Worm (Caenorhabditis elegans): ENCODE measurements around the gene srsx-8.
"Not testable (repeated sequence)": the region's sequence is repeated elsewhere in the genome, so short reads cannot be mapped to it uniquely, and the experiment has no call there.

The srsx-8 gene

ce11 chrV:1561169-1561568 lies 8.3 kb upstream of the srsx-8 start:
- TF ChIP-seq ZK337.2 (GFP tag; IDR thresholded peaks at IDR 0.05) = peak; percentile 57; the same call in 1 of the 2 replicates
- peak; percentile 85; the same call in 1 of the 2 replicates for TF ChIP-seq snpc-1.2 (GFP tag; IDR thresholded peaks at IDR 0.05)
- TF ChIP-seq dmd-8 (GFP tag; IDR thresholded peaks at IDR 0.05) = peak; percentile 99
- peak; percentile 92 for TF ChIP-seq vab-7 (GFP tag; IDR thresholded peaks at IDR 0.05)
- peak; percentile 77; the same call in 1 of the 2 replicates for TF ChIP-seq zip-11 (GFP tag; IDR thresholded peaks at IDR 0.05)
- peak; percentile 82 for TF ChIP-seq mxl-2 (GFP tag; conservative IDR thresholded peaks at IDR 0.05)
- peak; percentile 70 for TF ChIP-seq hmg-1.1 (GFP tag; IDR thresholded peaks at IDR 0.05)
- TF ChIP-seq Y75B8A.6 (GFP tag; IDR thresholded peaks at IDR 0.05) = peak; percentile 67; the same call in 1 of the 2 replicates
- peak; percentile 98 for TF ChIP-seq F26F4.8 (GFP tag; conservative IDR thresholded peaks at IDR 0.05)
- peak; percentile 32; the same call in 1 of the 2 replicates for TF ChIP-seq mdt-29 (GFP tag; IDR thresholded peaks at IDR 0.05)
- TF ChIP-seq F44E2.7 (GFP tag; IDR thresholded peaks at IDR 0.05) = peak; percentile 93; the same call in 1 of the 2 replicates
- TF ChIP-seq madf-5 (GFP tag; IDR thresholded peaks at IDR 0.05) = peak; percentile 22 to 77; a peak in 2 of 4 replicates
- TF ChIP-seq saeg-2 (GFP tag; IDR thresholded peaks at IDR 0.05) = peak; percentile 65; the same call in 1 of the 2 replicates
- peak; percentile 77 for TF ChIP-seq tra-1 (GFP tag; IDR thresholded peaks at IDR 0.05)
- peak; percentile 95 for TF ChIP-seq pha-4 (GFP tag; IDR thresholded peaks at IDR 0.05)
- TF ChIP-seq pha-4 (tag; optimal IDR thresholded peaks at IDR 0.05) = not testable (repeated sequence)
- peak; percentile 75 for TF ChIP-seq nhr-41 (GFP tag; IDR thresholded peaks at IDR 0.05)
- peak; percentile 84; the same call in 1 of the 2 replicates for TF ChIP-seq lin-1 (GFP tag; IDR thresholded peaks at IDR 0.05)
- TF ChIP-seq D1046.2 (GFP tag; IDR thresholded peaks at IDR 0.05) = peak; percentile 86
- TF ChIP-seq egl-43 (GFP tag; IDR thresholded peaks at IDR 0.05) = peak; percentile 97
- TF ChIP-seq arid-1 (GFP tag; conservative IDR thresholded peaks at IDR 0.05) = peak; percentile 95
- peak; percentile 70 for TF ChIP-seq ceh-20 (GFP tag; IDR thresholded peaks at IDR 0.05)
- peak; percentile 61; the same call in 1 of the 2 replicates for TF ChIP-seq ctbp-1 (GFP tag; IDR thresholded peaks at IDR 0.05)
- TF ChIP-seq dmd-9 (GFP tag; IDR thresholded peaks at IDR 0.05) = peak; percentile 79; the same call in 1 of the 2 replicates
- peak; percentile 69 for TF ChIP-seq Y48G9A.11 (GFP tag; IDR thresholded peaks at IDR 0.05)
- peak; percentile 84 for TF ChIP-seq lin-38 (GFP tag; IDR thresholded peaks at IDR 0.05)
- TF ChIP-seq php-3 (GFP tag; IDR thresholded peaks at IDR 0.05) = peak; percentile 71; the same call in 1 of the 2 replicates
- peak; percentile 81 for TF ChIP-seq madf-9 (GFP tag; conservative IDR thresholded peaks at IDR 0.05)
- TF ChIP-seq dmd-6 (GFP tag; IDR thresholded peaks at IDR 0.05) = peak; percentile 35; the same call in 1 of the 2 replicates
- peak; percentile 46; the same call in 1 of the 2 replicates for TF ChIP-seq ceh-44 (GFP tag; IDR thresholded peaks at IDR 0.05)

- TF ChIP-seq nhr-28 (tag; optimal IDR thresholded peaks at IDR 0.05) = peak; percentile 8
- TF ChIP-seq daf-16 (GFP tag; optimal IDR thresholded peaks at IDR 0.05) = no peak
- peak; percentile 57 for TF ChIP-seq daf-16 (tag; optimal IDR thresholded peaks at IDR 0.05)
- no peak for TF ChIP-seq sdz-12 (GFP tag; optimal IDR thresholded peaks at IDR 0.05)
These were observed 5.2 kb upstream of the srsx-8 start for ce11 chrV:1558113-1558512.

ce11 chrV:1555072-1555471 lies 2.2 kb upstream of the srsx-8 start:
- TF ChIP-seq lin-13 (GFP tag; optimal IDR thresholded peaks at IDR 0.05) (no peak), unc-39 (tag; optimal IDR thresholded peaks at IDR 0.05) (no peak), nhr-42 (GFP tag; IDR thresholded peaks at IDR 0.05) (no peak), fkh-10 (GFP tag; optimal IDR thresholded peaks at IDR 0.05) (no peak), lir-3 (tag; optimal IDR thresholded peaks at IDR 0.05) (no peak), T26A8.4 (GFP tag; IDR thresholded peaks at IDR 0.05) (no peak), lin-38 (GFP tag; IDR thresholded peaks at IDR 0.05) (no peak), set-16 (GFP tag; IDR thresholded peaks at IDR 0.05) (no peak), F49E8.2 (tag; optimal IDR thresholded peaks at IDR 0.05; ENCODE audit: borderline replicate concordance) (no peak), tag-97 (GFP tag; IDR thresholded peaks at IDR 0.05) (no peak), nhr-10 (tag; optimal IDR thresholded peaks at IDR 0.05) (no peak), hmg-1.1 (GFP tag; IDR thresholded peaks at IDR 0.05) (no peak), lin-1 (GFP tag; IDR thresholded peaks at IDR 0.05) (no peak), unc-62 (GFP tag; optimal IDR thresholded peaks at IDR 0.05 in 1 of 2) (no peak), unc-62 (tag; optimal IDR thresholded peaks at IDR 0.05) (no peak), ZK337.2 (GFP tag; IDR thresholded peaks at IDR 0.05) (no peak), Y105C5A.15 (GFP tag; IDR thresholded peaks at IDR 0.05) (no peak), dmd-8 (GFP tag; IDR thresholded peaks at IDR 0.05) (no peak), mdt-29 (GFP tag; IDR thresholded peaks at IDR 0.05) (no peak), nhr-237 (tag; optimal IDR thresholded peaks at IDR 0.05) (no peak), hlh-30 (tag; optimal IDR thresholded peaks at IDR 0.05; ENCODE audit: insufficient read depth) (no peak)
